Worm (Caenorhabditis elegans) whole organism, L4 larva: ENCODE measurements around the gene bath-29.

Experiments used
- daf-12 ChIP-seq: fragments of 150-350 bp; optimal IDR thresholded peaks from 2 replicates; lab custom pipeline; 2014; ENCODE audit warnings: missing biosample characterization, missing genetic modification reagents, missing genetic modification characterization
- fos-1 ChIP-seq: fragments of 150-350 bp; optimal IDR thresholded peaks from 2 replicates; lab custom pipeline; 2014; ENCODE audit warnings: missing biosample characterization, missing genetic modification characterization
- hlh-30 ChIP-seq: sonication (generic microtip); optimal IDR thresholded peaks from 2 replicates; lab custom pipeline; 2017; ENCODE audit warnings: antibody characterized with exemption, mild to moderate bottlenecking, missing genetic modification characterization, missing compliant biosample characterization; ENCODE audit not compliant: insufficient read depth
- mdl-1 ChIP-seq, 2 experiments: fragments of 150-350 bp in 1 of 2; sonication (generic microtip) in 1 of 2; optimal IDR thresholded peaks; 2 replicates each; lab custom pipeline; 2014 to 2017; ENCODE audit warnings: missing biosample characterization in 2 of 2, missing genetic modification characterization in 2 of 2
- unc-130 ChIP-seq: sonication (generic microtip); optimal IDR thresholded peaks from 2 replicates; lab custom pipeline; 2016; ENCODE audit warnings: missing genetic modification reagents, missing genetic modification characterization, missing compliant biosample characterization

ce11 chrII:3337039-3337438 lies 11.3 kb upstream of the bath-29 start, which contains the start of gene F14D2.19:
- no peak for TF ChIP-seq hlh-30
- TF ChIP-seq unc-130, result no peak
- no peak for TF ChIP-seq fos-1
- no peak for TF ChIP-seq mdl-1 (tag; optimal IDR thresholded peaks at IDR 0.05; lab: Kevin White, UChicago)
- no peak for TF ChIP-seq daf-12 (tag; lab: Kevin White, UChicago)
